Worm (Caenorhabditis elegans) whole organism, young adult: ENCODE measurements around the gene bkip-1.
A peak's percentile ranks its signal among the peaks of the same experiment; 100 is the strongest.

ENCODE experiments used
- C06A6.2 ChIP-seq: fragments of 200-800 bp; sonication (Bioruptor generic); conservative IDR thresholded peaks from 2 replicates; pipeline ENCODE4 v1.3.6; 2022; ENCODE audit warnings: missing genetic modification characterization, missing compliant biosample characterization
- C17E4.6 ChIP-seq: fragments of 200-800 bp; sonication (Bioruptor generic); IDR thresholded peaks from 2 replicates; pipeline ENCODE4 v1.3.6; 2022; ENCODE audit warnings: missing genetic modification reagents, missing genetic modification characterization, missing compliant biosample characterization
- F22D6.2 ChIP-seq: sonication (generic microtip); optimal IDR thresholded peaks from 2 replicates; lab custom pipeline; 2016; ENCODE audit warnings: mild to moderate bottlenecking, missing genetic modification characterization, missing compliant biosample characterization
- F23B12.7 ChIP-seq: sonication (generic microtip); optimal IDR thresholded peaks from 2 replicates; lab custom pipeline; 2017; ENCODE audit warnings: missing genetic modification characterization, mild to moderate bottlenecking, missing compliant biosample characterization, antibody characterized with exemption, moderate library complexity; ENCODE audit not compliant: insufficient read depth
- F33H1.4 ChIP-seq: fragments of 200-800 bp; sonication (Bioruptor generic); IDR thresholded peaks from 2 replicates; pipeline ENCODE4 v1.3.6; 2022; ENCODE audit warnings: missing genetic modification reagents, missing genetic modification characterization, missing compliant biosample characterization
- F39B2.1 ChIP-seq: fragments of 200-800 bp; sonication (Bioruptor generic); IDR thresholded peaks from 2 replicates; pipeline ENCODE4 v1.3.6; 2022; ENCODE audit warnings: missing genetic modification reagents, missing genetic modification characterization, missing compliant biosample characterization
- K11D2.4 ChIP-seq: fragments of 200-800 bp; sonication (Bioruptor generic); IDR thresholded peaks from 2 replicates; pipeline ENCODE4 v1.3.6; 2022; ENCODE audit warnings: missing genetic modification reagents, missing genetic modification characterization, missing compliant biosample characterization
- T26A5.8 ChIP-seq: sonication (generic microtip); optimal IDR thresholded peaks from 2 replicates; lab custom pipeline; 2016; ENCODE audit warnings: missing genetic modification characterization, missing compliant biosample characterization
- ZK185.1 ChIP-seq: sonication (generic microtip); optimal IDR thresholded peaks from 2 replicates; lab custom pipeline; 2016; ENCODE audit warnings: mild to moderate bottlenecking, missing genetic modification characterization, missing compliant biosample characterization; ENCODE audit not compliant: poor library complexity, severe bottlenecking
- ama-1 ChIP-seq, 3 experiments: fragments of 150-350 bp in 1 of 3; sonication (generic microtip) in 2 of 3; optimal IDR thresholded peaks; 2 replicates each; lab custom pipeline; 2014 to 2018; ENCODE audit warnings: missing biosample characterization in 2 of 3, missing genetic modification characterization in 2 of 3, missing genetic modification reagents in 2 of 3
- aptf-3 ChIP-seq: fragments of 200-800 bp; sonication (Bioruptor generic); IDR thresholded peaks from 2 replicates; pipeline ENCODE4 v1.3.6; 2022; ENCODE audit warnings: missing genetic modification characterization, missing compliant biosample characterization
- atf-7 ChIP-seq: sonication (generic microtip); optimal IDR thresholded peaks from 2 replicates; lab custom pipeline; 2017; ENCODE audit warnings: mild to moderate bottlenecking, missing genetic modification characterization, missing compliant biosample characterization
- athp-1 ChIP-seq: sonication (generic microtip); optimal IDR thresholded peaks from 2 replicates; lab custom pipeline; 2017; ENCODE audit warnings: mild to moderate bottlenecking, missing genetic modification characterization, missing compliant biosample characterization
- attf-3 ChIP-seq: fragments of 200-800 bp; sonication (Bioruptor generic); conservative IDR thresholded peaks from 2 replicates; pipeline ENCODE4 v1.3.6; 2022; ENCODE audit warnings: missing genetic modification reagents, missing genetic modification characterization, missing compliant biosample characterization
- attf-6 ChIP-seq: fragments of 200-800 bp; sonication (Bioruptor generic); IDR thresholded peaks from 2 replicates; pipeline ENCODE4 v1.3.6; 2022; ENCODE audit warnings: missing genetic modification reagents, missing genetic modification characterization, missing compliant biosample characterization
- bed-2 ChIP-seq: fragments of 200-800 bp; sonication (Bioruptor generic); IDR thresholded peaks from 2 replicates; pipeline ENCODE4 v1.3.6; 2022; ENCODE audit warnings: missing genetic modification reagents, missing genetic modification characterization, missing compliant biosample characterization
- cebp-1 ChIP-seq, 2 experiments: fragments of 200-800 bp in 1 of 2; sonication (Bioruptor generic) in 1 of 2; sonication (generic microtip) in 1 of 2; IDR thresholded peaks in 1 of 2; optimal IDR thresholded peaks in 1 of 2; 2 replicates each; pipeline versions ENCODE4 v1.3.6 to Lab custom; 2017 to 2022; ENCODE audit warnings: missing compliant biosample characterization in 2 of 2, missing genetic modification characterization in 2 of 2, mild to moderate bottlenecking in 1 of 2, missing genetic modification reagents in 1 of 2, moderate library complexity in 1 of 2
- ceh-27 ChIP-seq: fragments of 200-800 bp; sonication (Bioruptor generic); optimal IDR thresholded peaks from 2 replicates; lab custom pipeline; 2018; ENCODE audit warnings: mild to moderate bottlenecking, missing genetic modification characterization, moderate library complexity, missing compliant biosample characterization
- ceh-58 ChIP-seq: fragments of 200-800 bp; sonication (Bioruptor generic); IDR thresholded peaks from 2 replicates; pipeline ENCODE4 v1.3.6; 2022; ENCODE audit warnings: missing genetic modification characterization, missing compliant biosample characterization
- chd-7 ChIP-seq: sonication (generic microtip); optimal IDR thresholded peaks from 2 replicates; lab custom pipeline; 2016; ENCODE audit warnings: mild to moderate bottlenecking, missing genetic modification characterization, moderate library complexity, missing compliant biosample characterization
- hlh-12 ChIP-seq: sonication (generic microtip); optimal IDR thresholded peaks from 2 replicates; lab custom pipeline; 2016; ENCODE audit warnings: missing genetic modification characterization, missing compliant biosample characterization
- lir-1 ChIP-seq: fragments of 200-800 bp; sonication (Bioruptor generic); conservative IDR thresholded peaks from 2 replicates; pipeline ENCODE4 v1.3.6; 2022; ENCODE audit warnings: missing genetic modification reagents, missing genetic modification characterization, missing compliant biosample characterization
- lsy-27 ChIP-seq: sonication (generic microtip); optimal IDR thresholded peaks from 2 replicates; lab custom pipeline; 2017; ENCODE audit warnings: missing genetic modification characterization, mild to moderate bottlenecking, missing compliant biosample characterization, antibody characterized with exemption, missing genotype, borderline replicate concordance; ENCODE audit not compliant: insufficient read depth
- nhr-90 ChIP-seq: sonication (generic microtip); optimal IDR thresholded peaks from 2 replicates; lab custom pipeline; 2016; ENCODE audit warnings: missing genotype, mild to moderate bottlenecking, missing genetic modification characterization, missing compliant biosample characterization
- pbrm-1 ChIP-seq: fragments of 200-800 bp; sonication (Bioruptor generic); IDR thresholded peaks from 2 replicates; pipeline ENCODE4 v1.3.6; 2022; ENCODE audit warnings: missing genetic modification reagents, missing genetic modification characterization, missing compliant biosample characterization
- rcor-1 ChIP-seq: fragments of 200-800 bp; sonication (Bioruptor generic); IDR thresholded peaks from 2 replicates; pipeline ENCODE4 v1.3.6; 2022; ENCODE audit warnings: missing genetic modification reagents, missing genetic modification characterization, missing compliant biosample characterization
- snpc-1.1 ChIP-seq: sonication (generic microtip); optimal IDR thresholded peaks from 2 replicates; lab custom pipeline; 2017; ENCODE audit warnings: missing genetic modification characterization, mild to moderate bottlenecking, missing compliant biosample characterization, antibody characterized with exemption, moderate library complexity, missing genotype, missing genetic modification reagents; ENCODE audit not compliant: insufficient read depth
- snpc-3.4 ChIP-seq: sonication (generic microtip); optimal IDR thresholded peaks from 2 replicates; lab custom pipeline; 2017; ENCODE audit warnings: missing genetic modification characterization, mild to moderate bottlenecking, missing compliant biosample characterization, antibody characterized with exemption, moderate library complexity, missing genotype, missing genetic modification reagents
- snpc-4 ChIP-seq, 5 experiments: fragments of 150-350 bp in 1 of 5; sonication (generic microtip) in 4 of 5; optimal IDR thresholded peaks; 2 replicates each; lab custom pipeline; 2014 to 2018; ENCODE audit warnings: missing genetic modification characterization in 5 of 5, missing biosample characterization in 3 of 5, antibody characterized with exemption in 2 of 5, mild to moderate bottlenecking in 2 of 5, missing compliant biosample characterization in 2 of 5, missing genotype in 2 of 5, moderate library complexity in 2 of 5, missing genetic modification reagents in 1 of 5
- tlf-1 ChIP-seq: fragments of 200-800 bp; sonication (Bioruptor generic); optimal IDR thresholded peaks from 2 replicates; lab custom pipeline; 2018; ENCODE audit warnings: mild to moderate bottlenecking, missing genetic modification characterization, missing compliant biosample characterization
- xnd-1 ChIP-seq: sonication (generic microtip); optimal IDR thresholded peaks from 2 replicates; lab custom pipeline; 2016; ENCODE audit warnings: missing genotype, missing genetic modification reagents, missing genetic modification characterization, missing compliant biosample characterization
- zfh-2 ChIP-seq: fragments of 200-800 bp; sonication (Bioruptor generic); conservative IDR thresholded peaks from 2 replicates; pipeline ENCODE4 v1.3.6; 2022; ENCODE audit warnings: missing genetic modification reagents, missing genetic modification characterization, missing compliant biosample characterization
- ztf-26 ChIP-seq: sonication (generic microtip); optimal IDR thresholded peaks from 2 replicates; lab custom pipeline; 2017; ENCODE audit warnings: missing genetic modification characterization, missing compliant biosample characterization
- ztf-3 ChIP-seq: fragments of 200-800 bp; sonication (Bioruptor generic); optimal IDR thresholded peaks from 2 replicates; lab custom pipeline; 2018; ENCODE audit warnings: mild to moderate bottlenecking, missing genetic modification characterization, missing compliant biosample characterization

The bkip-1 gene

DNA sequence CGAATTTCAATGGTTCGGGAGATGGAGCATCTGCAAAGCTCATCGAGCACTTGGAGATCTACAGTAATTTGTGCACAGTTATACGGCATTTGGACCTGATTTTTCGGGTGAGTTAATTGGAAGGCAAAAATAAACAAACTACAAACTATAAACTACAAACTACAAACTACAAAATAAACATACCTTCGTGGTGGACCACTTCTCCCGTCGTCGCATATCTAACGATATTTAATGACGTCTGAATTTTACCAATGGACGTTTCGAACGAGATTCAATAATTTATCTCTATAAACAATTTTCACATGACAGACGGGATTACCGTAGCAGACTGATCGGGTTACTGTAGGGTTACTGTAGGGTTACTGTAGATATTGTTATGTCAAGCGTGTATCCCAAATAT, 5.1 kb downstream of the bkip-1 start:
- TF ChIP-seq tlf-1 (GFP tag; lab: Kevin White, UChicago) (no peak), pbrm-1 (GFP tag; lab: Robert Waterston, UW) (no peak), ceh-27 (GFP tag; lab: Kevin White, UChicago) (no peak), hlh-12 (tag; lab: Kevin White, UChicago) (no peak), chd-7 (tag; lab: Kevin White, UChicago) (no peak), ztf-26 (no peak), nhr-90 (tag; lab: Kevin White, UChicago) (no peak), lsy-27 (tag; lab: Kevin White, UChicago) (no peak), C06A6.2 (GFP tag; lab: Robert Waterston, UW) (no peak), T26A5.8 (tag; lab: Kevin White, UChicago) (no peak), ZK185.1 (tag; lab: Kevin White, UChicago) (no peak), C17E4.6 (GFP tag; lab: Robert Waterston, UW) (no peak), F39B2.1 (GFP tag; lab: Robert Waterston, UW) (no peak), ztf-3 (GFP tag; lab: Kevin White, UChicago) (no peak), F23B12.7 (tag; lab: Kevin White, UChicago) (no peak)
- TF ChIP-seq, all 124 proteins: peak for 0

DNA sequence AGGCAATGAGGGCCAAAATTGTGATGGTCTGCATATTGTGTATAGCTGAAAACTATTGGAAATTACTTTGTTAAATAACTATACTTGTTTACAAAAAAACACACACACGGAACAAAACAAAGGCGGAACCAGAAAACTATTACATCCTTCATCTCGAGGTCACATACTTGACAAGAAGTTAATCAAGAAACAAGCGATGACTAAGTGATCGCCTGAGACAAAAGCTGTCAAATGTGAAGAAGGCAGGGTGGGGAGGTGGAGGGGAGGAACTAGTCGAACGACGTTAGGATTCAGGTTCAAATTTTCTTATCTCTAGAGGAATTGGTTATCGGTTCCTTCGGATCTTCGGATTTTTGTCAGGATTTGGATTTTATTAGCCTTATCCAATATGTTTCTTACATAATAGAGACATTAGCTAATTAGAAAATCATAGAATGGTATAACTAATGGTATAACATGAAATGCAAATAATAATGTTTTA, 8.2 kb downstream of the bkip-1 start, which contains the start of gene cpg-7:
Gene cpg-7, minus strand, starts transcription at position 51 of the 481 bp plus-strand sequence.
- TF ChIP-seq lir-1 (GFP tag; lab: Robert Waterston, UW) (no peak), xnd-1 (tag; lab: Kevin White, UChicago) (no peak), attf-3 (GFP tag; lab: Robert Waterston, UW) (no peak), aptf-3 (no peak), ama-1 (optimal IDR thresholded peaks at IDR 0.05; lab: Kevin White, UChicago) (no peak), ama-1 (GFP tag; optimal IDR thresholded peaks at IDR 0.05; lab: Kevin White, UChicago) (no peak)

DNA sequence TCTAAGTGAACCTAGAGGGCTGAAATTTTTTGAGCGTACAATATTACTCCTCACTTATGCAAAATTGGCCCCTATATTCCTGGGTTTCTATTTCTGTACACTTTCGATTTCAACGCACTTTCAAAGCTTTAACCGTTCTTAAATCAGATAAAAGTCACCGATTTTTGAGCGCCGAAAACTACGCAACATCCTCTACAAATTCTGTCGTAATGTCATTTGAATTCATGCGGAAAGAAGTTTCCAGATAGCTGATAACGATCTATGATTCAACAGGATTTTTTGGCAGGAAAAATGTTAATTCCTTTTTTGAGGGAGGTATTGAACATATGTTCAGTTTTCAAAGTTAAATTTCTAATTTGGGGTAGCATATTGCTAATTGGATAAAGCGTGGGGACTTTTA, 11.8 kb downstream of the bkip-1 start:
- TF ChIP-seq bed-2 (GFP tag; lab: Robert Waterston, UW) (no peak), cebp-1 (GFP tag; IDR thresholded peaks at IDR 0.05; lab: Robert Waterston, UW) (no peak), cebp-1 (tag; optimal IDR thresholded peaks at IDR 0.05; lab: Kevin White, UChicago) (no peak), tlf-1 (GFP tag; lab: Kevin White, UChicago) (no peak), K11D2.4 (GFP tag; lab: Robert Waterston, UW) (no peak), zfh-2 (GFP tag; lab: Robert Waterston, UW) (no peak), rcor-1 (no peak), snpc-3.4 (tag; lab: Kevin White, UChicago) (no peak), ceh-58 (no peak), athp-1 (tag; lab: Kevin White, UChicago) (no peak)
- TF ChIP-seq, all 124 proteins: peak for 0

DNA sequence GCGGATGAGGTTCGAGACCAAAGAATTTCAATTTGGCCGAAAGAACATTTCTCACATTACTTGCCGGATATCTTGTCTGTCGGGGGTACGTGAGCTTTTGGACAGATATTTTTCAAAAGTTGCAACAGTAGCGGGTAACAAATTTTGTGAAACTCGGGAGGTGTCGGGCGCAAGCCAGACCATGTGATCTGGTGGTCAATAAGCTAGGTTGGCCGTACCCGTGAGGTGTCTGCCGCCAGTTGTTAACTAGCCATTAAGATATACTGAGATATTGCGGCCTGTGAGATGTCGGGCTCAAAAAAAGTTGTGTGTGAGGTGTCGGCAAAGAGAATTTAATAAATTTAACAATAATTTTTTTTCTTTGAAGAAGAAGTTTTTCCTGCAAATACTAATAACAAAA, 17.3 kb downstream of the bkip-1 start:
- no peak for TF ChIP-seq snpc-1.1 (tag; lab: Kevin White, UChicago)
- no peak for TF ChIP-seq attf-6 (GFP tag; lab: Robert Waterston, UW)
- TF ChIP-seq F33H1.4 (GFP tag; lab: Robert Waterston, UW), result no peak
- no peak for TF ChIP-seq snpc-4 (GFP tag; optimal IDR thresholded peaks at IDR 0.05; lab: Kevin White, UChicago)
- peak in 2 of 4 experiments; percentile 29 to 58 for TF ChIP-seq snpc-4 (tag; optimal IDR thresholded peaks at IDR 0.05; lab: Kevin White, UChicago)
- TF ChIP-seq F22D6.2 (tag; lab: Kevin White, UChicago), result no peak
- no peak for TF ChIP-seq atf-7 (tag; lab: Kevin White, UChicago)
